Fruit fly (Drosophila melanogaster): ENCODE measurements around the gene CRAT.

CRAT gene

dm6 chr3R:6410412-6411225 is 34.8 kb upstream of the CRAT start:
- TF ChIP-seq h (optimal IDR thresholded peaks at IDR 0.05) (no peak), Sin3A (optimal IDR thresholded peaks at IDR 0.05) (no peak), psq (optimal IDR thresholded peaks at IDR 0.05) (no peak), insv (optimal IDR thresholded peaks at IDR 0.05) (no peak), ttk (optimal IDR thresholded peaks at IDR 0.05) (no peak), Myc (optimal IDR thresholded peaks at IDR 0.05) (no peak)

dm6 chr3R:6409153-6409571 is 33.3 kb upstream of the CRAT start:
- TF ChIP-seq psq (optimal IDR thresholded peaks at IDR 0.05): no peak
- TF ChIP-seq Sin3A (optimal IDR thresholded peaks at IDR 0.05): no peak
- TF ChIP-seq ttk (optimal IDR thresholded peaks at IDR 0.05): no peak
- TF ChIP-seq insv (optimal IDR thresholded peaks at IDR 0.05): no peak
- no peak for TF ChIP-seq h (optimal IDR thresholded peaks at IDR 0.05)
- no peak for TF ChIP-seq Myc (optimal IDR thresholded peaks at IDR 0.05)

- TF ChIP-seq h (optimal IDR thresholded peaks at IDR 0.05): no peak
- no peak for TF ChIP-seq ttk (optimal IDR thresholded peaks at IDR 0.05)
- no peak for TF ChIP-seq Sin3A (optimal IDR thresholded peaks at IDR 0.05)
- TF ChIP-seq Myc (optimal IDR thresholded peaks at IDR 0.05): no peak
- TF ChIP-seq insv (optimal IDR thresholded peaks at IDR 0.05): no peak
- TF ChIP-seq psq (optimal IDR thresholded peaks at IDR 0.05): no peak
These were observed 32.6 kb upstream of the CRAT start for dm6 chr3R:6408467-6408866.

dm6 chr3R:6407544-6407943 is 31.7 kb upstream of the CRAT start:
- TF ChIP-seq ttk (optimal IDR thresholded peaks at IDR 0.05): no peak
- TF ChIP-seq Sin3A (optimal IDR thresholded peaks at IDR 0.05): no peak
- TF ChIP-seq psq (optimal IDR thresholded peaks at IDR 0.05): no peak
- no peak for TF ChIP-seq insv (optimal IDR thresholded peaks at IDR 0.05)
- no peak for TF ChIP-seq Myc (optimal IDR thresholded peaks at IDR 0.05)
- TF ChIP-seq h (optimal IDR thresholded peaks at IDR 0.05): no peak

- TF ChIP-seq insv (optimal IDR thresholded peaks at IDR 0.05): no peak
- TF ChIP-seq psq (optimal IDR thresholded peaks at IDR 0.05): peak; percentile 92
These were observed 30.8 kb upstream of the CRAT start, which contains the start of gene gpp for dm6 chr3R:6406566-6407098. TSS of gene gpp (plus strand) at chr3R:6406855.

- TF ChIP-seq Myc (optimal IDR thresholded peaks at IDR 0.05) (no peak), h (optimal IDR thresholded peaks at IDR 0.05) (no peak), insv (optimal IDR thresholded peaks at IDR 0.05) (no peak), psq (optimal IDR thresholded peaks at IDR 0.05) (peak; percentile 86), ttk (optimal IDR thresholded peaks at IDR 0.05) (no peak), Sin3A (optimal IDR thresholded peaks at IDR 0.05) (no peak)
These were observed 30.1 kb upstream of the CRAT start, which contains the start of gene Dmtn for dm6 chr3R:6405674-6406565. TSS of gene Dmtn (minus strand) at chr3R:6405895.

dm6 chr3R:6405239-6405638 is 29.4 kb upstream of the CRAT start:
- TF ChIP-seq insv (optimal IDR thresholded peaks at IDR 0.05) (no peak), ttk (optimal IDR thresholded peaks at IDR 0.05) (no peak), Myc (optimal IDR thresholded peaks at IDR 0.05) (no peak), Sin3A (optimal IDR thresholded peaks at IDR 0.05) (no peak), psq (optimal IDR thresholded peaks at IDR 0.05) (no peak), h (optimal IDR thresholded peaks at IDR 0.05) (no peak)

- TF ChIP-seq Sin3A (optimal IDR thresholded peaks at IDR 0.05): no peak
- no peak for TF ChIP-seq Myc (optimal IDR thresholded peaks at IDR 0.05)
- TF ChIP-seq ttk (optimal IDR thresholded peaks at IDR 0.05): no peak
- no peak for TF ChIP-seq h (optimal IDR thresholded peaks at IDR 0.05)
- TF ChIP-seq psq (optimal IDR thresholded peaks at IDR 0.05): no peak
- no peak for TF ChIP-seq insv (optimal IDR thresholded peaks at IDR 0.05)
These were observed 28.3 kb upstream of the CRAT start for dm6 chr3R:6404174-6404573.

- TF ChIP-seq insv (optimal IDR thresholded peaks at IDR 0.05) (no peak), Myc (optimal IDR thresholded peaks at IDR 0.05) (no peak), Sin3A (optimal IDR thresholded peaks at IDR 0.05) (no peak), h (optimal IDR thresholded peaks at IDR 0.05) (no peak)
These were observed 27.8 kb upstream of the CRAT start for dm6 chr3R:6403674-6404073.

dm6 chr3R:6402522-6403171 is 26.8 kb upstream of the CRAT start:
- TF ChIP-seq Sin3A (optimal IDR thresholded peaks at IDR 0.05): no peak
- TF ChIP-seq insv (optimal IDR thresholded peaks at IDR 0.05): no peak
- TF ChIP-seq psq (optimal IDR thresholded peaks at IDR 0.05): no peak
- TF ChIP-seq h (optimal IDR thresholded peaks at IDR 0.05): no peak
- TF ChIP-seq ttk (optimal IDR thresholded peaks at IDR 0.05): no peak
- no peak for TF ChIP-seq Myc (optimal IDR thresholded peaks at IDR 0.05)

dm6 chr3R:6401522-6401844 is 25.6 kb upstream of the CRAT start:
- TF ChIP-seq psq (optimal IDR thresholded peaks at IDR 0.05) (no peak), h (optimal IDR thresholded peaks at IDR 0.05) (no peak), Myc (optimal IDR thresholded peaks at IDR 0.05) (no peak), Sin3A (optimal IDR thresholded peaks at IDR 0.05) (no peak), insv (optimal IDR thresholded peaks at IDR 0.05) (no peak), ttk (optimal IDR thresholded peaks at IDR 0.05) (no peak)

All from Kc167 (cell line).